Worm (Caenorhabditis elegans): Measurements from ENCODE around the gene W04E12.7.
"Not testable (repeated sequence)": the region's sequence is repeated elsewhere in the genome, so short reads cannot be mapped to it uniquely, and the experiment has no call there.

W04E12.7 gene

ce11 chrV:19715419-19715818, 21.9 kb downstream of the W04E12.7 start, which contains the start of gene Y43F8C.16:
Gene Y43F8C.16, minus strand, starts transcription at chrV:19715519.
- TF ChIP-seq klf-2 (GFP tag; conservative IDR thresholded peaks at IDR 0.05) (no peak), med-1 (GFP tag; optimal IDR thresholded peaks at IDR 0.05; ENCODE audit: insufficient read depth) (no peak), ref-1 (GFP tag; conservative IDR thresholded peaks at IDR 0.05) (no peak), ztf-23 (GFP tag; IDR thresholded peaks at IDR 0.05) (no peak), flt-1 (GFP tag; IDR thresholded peaks at IDR 0.05) (no peak), cog-1 (tag; optimal IDR thresholded peaks at IDR 0.05) (no peak), ztf-29 (GFP tag; IDR thresholded peaks at IDR 0.05) (no peak), T22C8.4 (GFP tag; IDR thresholded peaks at IDR 0.05) (no peak), tab-1 (GFP tag; IDR thresholded peaks at IDR 0.05) (no peak)

ce11 chrV:19711646-19712045, 25.7 kb downstream of the W04E12.7 start, which contains the start of gene Y43F8C.23:
Gene Y43F8C.23, minus strand, starts transcription at chrV:19711746.
- TF ChIP-seq T22C8.4 (GFP tag; IDR thresholded peaks at IDR 0.05); ztf-23 (GFP tag; IDR thresholded peaks at IDR 0.05); ref-1 (GFP tag; conservative IDR thresholded peaks at IDR 0.05): not testable (repeated sequence)

ce11 chrV:19710514-19710913, 26.8 kb downstream of the W04E12.7 start, which contains the start of gene Y43F8C.15:
Gene Y43F8C.15, minus strand, starts transcription at chrV:19710614.
- TF ChIP-seq klf-2 (GFP tag; conservative IDR thresholded peaks at IDR 0.05); T22C8.4 (GFP tag; IDR thresholded peaks at IDR 0.05); ztf-29 (GFP tag; IDR thresholded peaks at IDR 0.05): not testable (repeated sequence)

ce11 chrV:19708849-19709248, 28.5 kb downstream of the W04E12.7 start, which contains the start of gene srv-3:
Gene srv-3, minus strand, starts transcription at chrV:19708949.
- TF ChIP-seq cog-1 (tag; optimal IDR thresholded peaks at IDR 0.05) (no peak), klf-2 (GFP tag; conservative IDR thresholded peaks at IDR 0.05) (no peak), ztf-29 (GFP tag; IDR thresholded peaks at IDR 0.05) (no peak), ztf-23 (GFP tag; IDR thresholded peaks at IDR 0.05) (no peak), flt-1 (GFP tag; IDR thresholded peaks at IDR 0.05) (no peak), tab-1 (GFP tag; IDR thresholded peaks at IDR 0.05) (no peak), ref-1 (GFP tag; conservative IDR thresholded peaks at IDR 0.05) (no peak), T22C8.4 (GFP tag; IDR thresholded peaks at IDR 0.05) (no peak), med-1 (GFP tag; optimal IDR thresholded peaks at IDR 0.05; ENCODE audit: insufficient read depth) (no peak)

- TF ChIP-seq ref-1 (GFP tag; conservative IDR thresholded peaks at IDR 0.05) (no peak), ztf-23 (GFP tag; IDR thresholded peaks at IDR 0.05) (no peak), ztf-29 (GFP tag; IDR thresholded peaks at IDR 0.05) (no peak), flt-1 (GFP tag; IDR thresholded peaks at IDR 0.05) (no peak), T22C8.4 (GFP tag; IDR thresholded peaks at IDR 0.05) (peak; percentile 46; the same call in 1 of the 2 replicates)
These were observed 39.8 kb downstream of the W04E12.7 start, which contains the start of the genes Y43F8C.13 and ani-3 for ce11 chrV:19697348-19698172. Gene Y43F8C.13, minus strand, starts transcription at chrV:19697398. Gene ani-3, plus strand, starts transcription at chrV:19697732.

ce11 chrV:19691954-19692353, 45.4 kb downstream of the W04E12.7 start:
- TF ChIP-seq ztf-29 (GFP tag; IDR thresholded peaks at IDR 0.05) (no peak), T22C8.4 (GFP tag; IDR thresholded peaks at IDR 0.05) (peak; percentile 55)

ce11 chrV:19691271-19691886, 46.0 kb downstream of the W04E12.7 start:
- peak; percentile 76 for TF ChIP-seq T22C8.4 (GFP tag; IDR thresholded peaks at IDR 0.05)
- no peak for TF ChIP-seq ztf-23 (GFP tag; IDR thresholded peaks at IDR 0.05)
